Worm (Caenorhabditis elegans) whole organism, L4 larva: Measurements from ENCODE around the gene M01B2.8.

Experiments
- F26F4.8 ChIP-seq: fragments of 200-800 bp; sonication (Bioruptor generic); conservative IDR thresholded peaks from 2 replicates; pipeline ENCODE4 v1.3.6; 2022; ENCODE audit warnings: missing genetic modification characterization, missing compliant biosample characterization
- Y5F2A.4 ChIP-seq: fragments of 200-800 bp; sonication (Bioruptor generic); optimal IDR thresholded peaks from 2 replicates; lab custom pipeline; 2018; ENCODE audit warnings: mild to moderate bottlenecking, missing genetic modification characterization, missing compliant biosample characterization
- ZK337.2 ChIP-seq: fragments of 200-800 bp; sonication (Bioruptor generic); IDR thresholded peaks from 2 replicates; pipeline ENCODE4 v1.3.6; 2022; ENCODE audit warnings: missing genetic modification reagents, missing genetic modification characterization, missing compliant biosample characterization
- aly-2 ChIP-seq: sonication (generic microtip); optimal IDR thresholded peaks from 2 replicates; lab custom pipeline; 2018; ENCODE audit warnings: missing biosample characterization, missing genetic modification characterization
- ceh-20 ChIP-seq: fragments of 200-800 bp; sonication (Bioruptor generic); IDR thresholded peaks from 2 replicates; pipeline ENCODE4 v1.3.6; 2022; ENCODE audit warnings: missing genetic modification reagents, missing genetic modification characterization, missing compliant biosample characterization
- ceh-32 ChIP-seq: sonication (generic microtip); optimal IDR thresholded peaks from 2 replicates; lab custom pipeline; 2016; ENCODE audit warnings: mild to moderate bottlenecking, missing genetic modification characterization, missing compliant biosample characterization; ENCODE audit not compliant: poor library complexity
- ceh-62 ChIP-seq: sonication (generic microtip); optimal IDR thresholded peaks from 2 replicates; lab custom pipeline; 2017; ENCODE audit warnings: missing biosample characterization, missing genetic modification characterization
- ctbp-1 ChIP-seq: fragments of 200-800 bp; sonication (Bioruptor generic); IDR thresholded peaks from 2 replicates; pipeline ENCODE4 v1.3.6; 2022; ENCODE audit warnings: missing genetic modification reagents, missing genetic modification characterization, missing compliant biosample characterization
- daf-19 ChIP-seq: fragments of 200-800 bp; sonication (Bioruptor generic); conservative IDR thresholded peaks from 2 replicates; pipeline ENCODE4 v1.3.6; 2022; ENCODE audit warnings: missing genetic modification characterization, missing compliant biosample characterization
- dmd-6 ChIP-seq: fragments of 200-800 bp; sonication (Bioruptor generic); IDR thresholded peaks from 2 replicates; pipeline ENCODE4 v1.3.6; 2022; ENCODE audit warnings: missing genetic modification reagents, missing genetic modification characterization, missing compliant biosample characterization
- duxl-1 ChIP-seq: sonication (generic microtip); optimal IDR thresholded peaks from 2 replicates; lab custom pipeline; 2016; ENCODE audit warnings: mild to moderate bottlenecking, missing genetic modification characterization, moderate library complexity, missing compliant biosample characterization; ENCODE audit not compliant: poor library complexity
- fos-1 ChIP-seq: fragments of 150-350 bp; optimal IDR thresholded peaks from 2 replicates; lab custom pipeline; 2014; ENCODE audit warnings: missing biosample characterization, missing genetic modification characterization
- lim-7 ChIP-seq: fragments of 200-800 bp; sonication (Bioruptor generic); IDR thresholded peaks from 2 replicates; pipeline ENCODE4 v1.3.6; 2022; ENCODE audit warnings: missing genetic modification characterization, missing compliant biosample characterization
- lin-29 ChIP-seq: fragments of 200-800 bp; sonication (Bioruptor generic); IDR thresholded peaks from 2 replicates; pipeline ENCODE4 v1.3.6; 2022; ENCODE audit warnings: missing genetic modification reagents, missing genetic modification characterization, missing compliant biosample characterization
- lin-38 ChIP-seq: fragments of 200-800 bp; sonication (Bioruptor generic); IDR thresholded peaks from 2 replicates; pipeline ENCODE4 v1.3.6; 2022; ENCODE audit warnings: missing genetic modification reagents, missing genetic modification characterization, missing compliant biosample characterization
- lsy-2 ChIP-seq, 2 experiments: fragments of 150-350 bp in 1 of 2; sonication (generic microtip) in 1 of 2; optimal IDR thresholded peaks; 2 replicates each; lab custom pipeline; 2014 to 2017; ENCODE audit warnings: missing biosample characterization in 2 of 2, missing genetic modification characterization in 2 of 2
- madf-5 ChIP-seq, 2 experiments: fragments of 200-800 bp; sonication (Bioruptor generic); IDR thresholded peaks; 2 replicates each; pipeline ENCODE4 v1.3.6; 2022; ENCODE audit warnings: missing compliant biosample characterization in 2 of 2, missing genetic modification characterization in 2 of 2
- mep-1 ChIP-seq: fragments of 150-350 bp; sonication (generic microtip); optimal IDR thresholded peaks from 3 replicates; lab custom pipeline; 2014; ENCODE audit warnings: missing biosample characterization, missing genetic modification characterization
- mes-2 ChIP-seq: sonication (generic microtip); optimal IDR thresholded peaks from 2 replicates; lab custom pipeline; 2016; ENCODE audit warnings: missing genotype, mild to moderate bottlenecking, missing genetic modification characterization, missing compliant biosample characterization; ENCODE audit not compliant: poor library complexity, severe bottlenecking
- nhr-10 ChIP-seq: fragments of 150-350 bp; optimal IDR thresholded peaks from 2 replicates; lab custom pipeline; 2014; ENCODE audit warnings: missing biosample characterization, missing genetic modification characterization
- nhr-102 ChIP-seq: sonication (generic microtip); optimal IDR thresholded peaks from 2 replicates; lab custom pipeline; 2016; ENCODE audit warnings: mild to moderate bottlenecking, missing genetic modification characterization, moderate library complexity, missing compliant biosample characterization
- nhr-11 ChIP-seq: fragments of 150-350 bp; optimal IDR thresholded peaks from 2 replicates; lab custom pipeline; 2014; ENCODE audit warnings: missing biosample characterization, missing genetic modification characterization
- nhr-111 ChIP-seq: fragments of 200-800 bp; sonication (Bioruptor generic); optimal IDR thresholded peaks from 2 replicates; lab custom pipeline; 2018; ENCODE audit warnings: mild to moderate bottlenecking, missing genetic modification characterization, missing compliant biosample characterization
- nhr-6 ChIP-seq: fragments of 150-350 bp; optimal IDR thresholded peaks from 2 replicates; lab custom pipeline; 2014; ENCODE audit warnings: missing biosample characterization, missing genetic modification characterization
- nhr-76 ChIP-seq: fragments of 150-350 bp; optimal IDR thresholded peaks from 2 replicates; lab custom pipeline; 2014; ENCODE audit warnings: missing biosample characterization, missing genetic modification characterization
- nhr-77 ChIP-seq: fragments of 150-350 bp; optimal IDR thresholded peaks from 2 replicates; lab custom pipeline; 2014; ENCODE audit warnings: missing biosample characterization, missing genetic modification characterization
- pqm-1 ChIP-seq: sonication (generic microtip); optimal IDR thresholded peaks from 2 replicates; lab custom pipeline; 2017; ENCODE audit warnings: missing biosample characterization, missing genetic modification characterization
- rbr-2 ChIP-seq: sonication (generic microtip); optimal IDR thresholded peaks from 2 replicates; lab custom pipeline; 2016; ENCODE audit warnings: missing genotype, missing genetic modification characterization, missing compliant biosample characterization
- set-16 ChIP-seq: fragments of 200-800 bp; sonication (Bioruptor generic); IDR thresholded peaks from 2 replicates; pipeline ENCODE4 v1.3.6; 2022; ENCODE audit warnings: missing genetic modification reagents, missing genetic modification characterization, missing compliant biosample characterization
- snpc-4 ChIP-seq: fragments of 150-350 bp; optimal IDR thresholded peaks from 2 replicates; lab custom pipeline; 2014; ENCODE audit warnings: missing biosample characterization, missing genetic modification characterization
- unc-130 ChIP-seq: sonication (generic microtip); optimal IDR thresholded peaks from 2 replicates; lab custom pipeline; 2016; ENCODE audit warnings: missing genetic modification reagents, missing genetic modification characterization, missing compliant biosample characterization
- unc-62 ChIP-seq, 3 experiments: fragments of 150-350 bp in 1 of 3; sonication (generic microtip); optimal IDR thresholded peaks in 2 of 3; peaks in 1 of 3; 1 replicate in 1 of 3; 2 replicates in 2 of 3; lab custom pipeline; 2014 to 2017; ENCODE audit warnings: missing biosample characterization in 3 of 3, missing genetic modification characterization in 3 of 3, missing genetic modification reagents in 3 of 3, missing genotype in 1 of 3
- zfp-2 ChIP-seq: sonication (generic microtip); optimal IDR thresholded peaks from 2 replicates; lab custom pipeline; 2016; ENCODE audit warnings: mild to moderate bottlenecking, missing genetic modification characterization, missing compliant biosample characterization
- zfp-3 ChIP-seq: fragments of 200-800 bp; sonication (Bioruptor generic); conservative IDR thresholded peaks from 2 replicates; pipeline ENCODE4 v1.3.6; 2022; ENCODE audit warnings: missing genetic modification reagents, missing genetic modification characterization, missing compliant biosample characterization

The M01B2.8 gene

DNA sequence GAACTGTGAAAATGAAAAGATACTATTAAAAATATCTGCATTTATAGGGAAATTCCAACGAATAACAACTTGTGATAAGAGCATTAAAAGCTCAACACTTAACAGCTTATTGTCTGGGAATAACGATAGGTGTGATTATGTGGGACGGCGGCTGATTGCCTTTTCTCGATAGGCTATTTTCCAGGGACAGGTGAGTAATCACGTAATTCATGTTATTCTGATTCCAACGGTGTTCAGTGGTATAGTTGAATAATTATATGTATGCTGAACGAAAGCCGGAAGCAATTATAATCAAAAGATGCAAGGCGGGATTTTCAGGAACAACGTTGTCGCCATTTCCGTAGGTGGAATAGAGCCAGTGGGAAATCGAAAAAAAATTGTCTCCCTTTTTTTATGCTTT, 16.9 kb downstream of the M01B2.8 start, which contains the start of gene srw-17:
Gene srw-17 (minus strand): TSS at position 101 of the 400 bp plus-strand sequence.
- TF ChIP-seq nhr-6 (tag; lab: Kevin White, UChicago) (no peak), nhr-11 (tag; lab: Kevin White, UChicago) (peak; percentile 19)

DNA sequence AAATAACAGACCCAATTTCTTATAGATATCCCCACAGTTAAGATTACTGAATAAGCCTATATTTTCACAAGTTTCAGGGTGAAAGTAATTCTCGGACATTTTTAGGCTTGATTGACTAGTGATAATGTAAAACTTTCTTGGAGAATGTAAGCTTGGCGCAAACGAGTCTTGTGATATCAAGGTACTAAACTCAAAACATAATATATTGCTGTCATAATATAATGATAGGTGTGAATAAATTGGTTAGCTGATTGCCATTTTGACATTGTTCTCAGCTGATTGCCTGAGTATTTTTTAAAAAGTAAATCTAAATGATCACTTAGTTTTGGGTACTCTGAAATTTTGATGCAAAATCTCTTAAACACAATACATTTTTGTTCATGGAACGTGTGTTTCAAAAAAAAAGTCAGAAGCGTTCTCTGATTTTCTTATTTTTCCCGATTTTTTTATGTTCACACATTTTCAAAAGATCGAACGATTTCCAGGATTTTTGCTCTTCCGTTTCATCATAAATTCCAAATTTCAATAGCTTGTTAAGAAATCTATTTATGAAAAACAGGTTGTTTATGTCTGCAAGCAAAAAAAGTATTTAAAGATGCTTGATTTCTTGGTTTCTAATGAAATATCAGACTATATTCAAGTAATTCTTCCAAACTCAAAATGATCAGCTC, 21.4 kb downstream of the M01B2.8 start, which contains the start of the genes srw-19 and srx-51:
Gene srw-19 (minus strand): TSS at position 101 of the 671 bp plus-strand sequence.
Gene srx-51 (plus strand): TSS at position 621 of the 671 bp plus-strand sequence.
- no peak for TF ChIP-seq lim-7 (GFP tag; lab: Robert Waterston, UW)
- TF ChIP-seq lsy-2 (tag; optimal IDR thresholded peaks at IDR 0.05; lab: Kevin White, UChicago): no peak
- TF ChIP-seq nhr-111: no peak
- TF ChIP-seq unc-130 (GFP tag; lab: Kevin White, UChicago): no peak
- TF ChIP-seq lin-29 (GFP tag; lab: Robert Waterston, UW): no peak
- no peak for TF ChIP-seq aly-2
- TF ChIP-seq mes-2 (tag; lab: Kevin White, UChicago): no peak
- no peak for TF ChIP-seq nhr-102 (tag; lab: Kevin White, UChicago)
- no peak for TF ChIP-seq mep-1 (tag; lab: Kevin White, UChicago)
- no peak for TF ChIP-seq zfp-2 (tag; lab: Kevin White, UChicago)
- no peak for TF ChIP-seq nhr-10
- TF ChIP-seq set-16: no peak
- TF ChIP-seq unc-62 (GFP tag; optimal IDR thresholded peaks at IDR 0.05 in 1 of 2; lab: Kevin White, UChicago): no peak
- TF ChIP-seq unc-62 (tag; optimal IDR thresholded peaks at IDR 0.05; lab: Kevin White, UChicago): no peak
- TF ChIP-seq rbr-2 (tag; lab: Kevin White, UChicago): no peak
- no peak for TF ChIP-seq ZK337.2
- TF ChIP-seq pqm-1: no peak
- no peak for TF ChIP-seq fos-1 (tag; lab: Kevin White, UChicago)
- no peak for TF ChIP-seq snpc-4
- TF ChIP-seq ceh-32 (tag; lab: Kevin White, UChicago): no peak

DNA sequence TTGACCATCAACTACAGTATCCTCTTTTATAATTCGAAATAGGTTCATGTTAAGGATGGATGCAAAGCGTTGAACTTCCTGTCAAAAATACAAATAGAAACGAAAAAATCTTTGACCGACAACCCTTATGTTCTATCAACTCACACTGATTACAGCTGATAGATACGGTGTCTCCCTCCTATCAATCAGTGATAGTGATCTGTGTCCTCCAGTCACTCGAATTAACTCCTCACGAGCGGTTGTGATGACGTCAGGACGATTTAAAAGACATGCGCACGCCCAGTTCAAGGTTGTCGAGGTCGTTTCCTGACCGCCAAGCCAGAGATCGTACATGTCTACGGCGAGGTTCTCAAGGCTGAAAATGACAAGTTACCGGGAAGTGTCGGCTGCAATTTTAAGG, 26.0 kb downstream of the M01B2.8 start:
- TF ChIP-seq zfp-3 (GFP tag; lab: Robert Waterston, UW) (no peak), dmd-6 (GFP tag; lab: Robert Waterston, UW) (peak; percentile 96)

DNA sequence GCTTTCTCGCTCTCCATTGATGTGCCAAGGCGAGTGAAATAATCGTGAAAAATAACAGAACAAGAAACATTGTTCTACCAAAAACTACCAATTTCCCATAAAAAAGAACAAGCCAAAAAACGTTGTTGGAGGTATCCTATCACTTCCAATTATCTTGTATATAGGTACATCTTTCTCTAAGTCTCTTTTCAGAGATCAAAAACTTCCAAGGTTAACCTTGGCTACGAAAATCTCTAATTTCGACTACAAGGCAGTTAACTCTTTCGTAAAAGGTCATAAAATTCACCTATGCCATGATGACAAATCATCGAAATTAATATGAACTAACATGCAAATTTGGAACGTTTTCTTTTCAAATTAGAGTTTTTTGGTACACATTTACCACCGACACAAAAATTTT, 27.9 kb downstream of the M01B2.8 start, which contains the start of gene cyp-34A1:
Gene cyp-34A1 (minus strand): TSS at position 101 of the 400 bp plus-strand sequence.
- TF ChIP-seq nhr-76 (tag; lab: Kevin White, UChicago): no peak
- no peak for TF ChIP-seq duxl-1 (tag; lab: Kevin White, UChicago)
- TF ChIP-seq Y5F2A.4: no peak
- TF ChIP-seq dmd-6 (GFP tag; lab: Robert Waterston, UW): no peak
- TF ChIP-seq ctbp-1 (GFP tag; lab: Robert Waterston, UW): no peak
- TF ChIP-seq F26F4.8 (GFP tag; lab: Robert Waterston, UW): no peak

DNA sequence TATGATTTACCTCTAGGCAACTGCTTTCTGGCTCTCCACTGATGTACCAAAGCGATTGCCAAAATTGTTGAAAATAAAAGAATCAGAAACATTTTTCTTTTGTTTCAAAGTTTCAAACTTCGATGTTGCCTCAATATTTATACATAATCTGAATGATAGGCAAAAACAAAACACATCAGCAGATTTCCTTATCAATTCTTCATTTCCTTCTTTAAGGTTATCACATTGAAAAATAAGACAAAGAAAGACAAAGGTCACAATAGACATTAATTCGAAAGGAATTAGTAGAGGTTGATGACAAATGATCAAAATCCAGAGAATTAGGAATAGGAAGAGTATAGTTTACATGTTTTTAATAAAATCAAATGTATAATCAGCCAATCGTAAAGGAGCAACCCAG, 31.0 kb downstream of the M01B2.8 start, which contains the start of gene cyp-34A2:
Gene cyp-34A2 (minus strand): TSS at position 101 of the 400 bp plus-strand sequence.
- TF ChIP-seq unc-62 (GFP tag; optimal IDR thresholded peaks at IDR 0.05 in 1 of 2; lab: Kevin White, UChicago) (no peak), unc-62 (tag; optimal IDR thresholded peaks at IDR 0.05; lab: Kevin White, UChicago) (no peak)

DNA sequence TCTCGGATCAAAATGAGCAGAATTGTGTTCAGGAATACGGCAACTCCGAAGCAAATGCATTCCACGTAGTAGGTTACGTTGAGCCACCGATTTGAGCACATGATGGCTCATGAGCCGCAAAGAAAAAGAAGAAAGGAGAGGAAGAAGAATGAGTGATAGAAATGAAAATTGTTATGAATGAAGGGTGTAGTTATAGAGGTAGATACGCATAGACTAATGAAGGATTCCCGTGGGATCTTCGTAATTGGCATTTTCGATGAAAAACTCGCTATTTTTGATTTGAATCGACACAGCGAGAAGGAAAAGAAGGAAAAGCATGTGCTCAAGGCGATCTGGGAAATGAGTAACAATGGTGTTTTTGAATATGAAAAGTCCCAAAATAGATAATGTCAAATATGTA, 33.9 kb downstream of the M01B2.8 start, which contains the start of gene str-96:
Gene str-96 (minus strand): TSS at position 101 of the 400 bp plus-strand sequence.
- TF ChIP-seq ceh-62: no peak
- no peak for TF ChIP-seq nhr-77 (tag; lab: Kevin White, UChicago)
- no peak for TF ChIP-seq lin-38 (GFP tag; lab: Robert Waterston, UW)
- no peak for TF ChIP-seq Y5F2A.4
- TF ChIP-seq daf-19: no peak
- TF ChIP-seq ZK337.2: no peak
- no peak for TF ChIP-seq madf-5 (GFP tag; IDR thresholded peaks at IDR 0.05; lab: Robert Waterston, UW)
- TF ChIP-seq ceh-20 (GFP tag; lab: Robert Waterston, UW): no peak
- TF ChIP-seq, all 104 proteins: peak for 0
